Worm (Caenorhabditis elegans): ENCODE data around the gene xnd-1.

DNA sequence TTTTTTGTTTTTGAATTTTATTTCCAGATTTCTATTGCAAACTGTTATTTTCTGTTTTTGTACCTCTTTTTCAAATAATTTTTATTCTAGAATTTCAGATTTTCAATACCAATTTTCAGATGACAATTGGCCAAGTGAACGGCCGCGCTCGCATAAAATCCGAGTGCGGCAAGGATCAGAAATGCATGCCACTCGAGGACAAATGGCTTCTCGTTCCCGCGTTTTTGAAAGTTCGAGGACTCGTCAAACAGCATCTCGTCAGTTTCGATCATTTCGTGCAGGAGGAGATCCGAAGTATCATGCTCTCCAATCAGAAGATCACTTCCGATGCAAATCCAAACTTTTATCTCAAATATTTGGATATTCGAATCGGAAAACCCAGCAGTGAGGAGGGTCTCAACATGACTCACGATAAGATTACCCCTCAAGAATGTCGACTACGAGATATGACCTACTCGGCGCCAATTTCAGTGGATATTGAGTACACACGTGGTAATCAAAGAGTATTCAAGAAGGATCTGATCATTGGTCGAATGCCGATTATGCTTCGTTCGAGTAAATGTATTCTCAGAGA lies 46.9 kb upstream of the xnd-1 start, which contains the start of gene rpc-2:
- TF ChIP-seq him-1 (tag; optimal IDR thresholded peaks at IDR 0.05) = no peak
- TF ChIP-seq dao-5 (tag; optimal IDR thresholded peaks at IDR 0.05) = no peak
